Fruit fly (Drosophila melanogaster) whole organism: Measurements from ENCODE around the gene Qsox4.

ENCODE experiments used
- CG8478 ChIP-seq: fragments of >200 bp; optimal IDR thresholded peaks from 2 replicates; lab custom pipeline; 2018; ENCODE audit warnings: inconsistent platforms
- Dll ChIP-seq: fragments of >200 bp; optimal IDR thresholded peaks from 2 replicates; lab custom pipeline; 2017
- EcR ChIP-seq, 2 experiments: fragments of >200 bp; optimal IDR thresholded peaks; 2 replicates each; lab custom pipeline; 2017; ENCODE audit warnings: missing biosample characterization in 2 of 2, missing genetic modification characterization in 2 of 2, missing genetic modification reagents in 2 of 2
- pan ChIP-seq: fragments of >200 bp; optimal IDR thresholded peaks from 2 replicates; lab custom pipeline; 2017
- psq ChIP-seq: fragments of >200 bp; optimal IDR thresholded peaks from 2 replicates; lab custom pipeline; 2017
- usp ChIP-seq: fragments of >200 bp; optimal IDR thresholded peaks from 2 replicates; lab custom pipeline; 2017; ENCODE audit warnings: missing biosample characterization, missing genetic modification characterization, mixed read lengths

DNA sequence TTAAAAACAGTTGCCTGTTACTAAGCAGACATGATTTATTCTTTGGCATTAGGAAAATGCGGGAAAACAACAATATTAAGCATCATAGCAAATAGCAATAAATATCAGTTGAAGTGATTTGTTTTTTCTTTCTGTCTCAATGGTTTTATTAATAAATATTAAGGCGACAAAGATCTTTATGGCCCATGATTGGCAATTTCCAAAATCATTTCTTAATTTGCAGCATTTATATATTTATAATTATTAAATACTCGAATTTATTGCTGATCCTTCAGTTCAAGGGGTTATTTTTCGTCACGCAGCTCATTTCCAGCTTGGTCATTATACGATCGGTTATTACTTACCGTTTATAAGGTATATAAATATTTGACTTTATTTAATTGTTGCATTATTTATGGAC, 25.1 kb downstream of the Qsox4 start:
- TF ChIP-seq EcR (GFP tag; optimal IDR thresholded peaks at IDR 0.05; lab: Kevin White, UChicago) (no peak), CG8478 (lab: Kevin White, UChicago) (no peak), pan (lab: Kevin White, UChicago) (no peak), Dll (no peak), psq (no peak), usp (GFP tag; lab: Kevin White, UChicago) (no peak)
